Worm (Caenorhabditis elegans) whole organism, late embryonic: Measurements from ENCODE around the gene tag-267.
"Not testable (repeated sequence)": the region's sequence is repeated elsewhere in the genome, so short reads cannot be mapped to it uniquely, and the experiment has no call there.

ENCODE experiments used
- C38D4.7 ChIP-seq: fragments of 200-800 bp; sonication (Bioruptor generic); optimal IDR thresholded peaks from 2 replicates; lab custom pipeline; 2018; ENCODE audit warnings: mild to moderate bottlenecking, missing genetic modification characterization, moderate library complexity, missing compliant biosample characterization
- F13H6.1 ChIP-seq: sonication (generic microtip); optimal IDR thresholded peaks from 2 replicates; lab custom pipeline; 2016; ENCODE audit warnings: missing genetic modification characterization, missing compliant biosample characterization
- K02D7.2 ChIP-seq: sonication (generic microtip); optimal IDR thresholded peaks from 2 replicates; lab custom pipeline; 2017; ENCODE audit warnings: mild to moderate bottlenecking, missing genetic modification characterization, missing compliant biosample characterization
- T23F11.4 ChIP-seq: fragments of 200-800 bp; sonication (Bioruptor generic); optimal IDR thresholded peaks from 2 replicates; lab custom pipeline; 2018; ENCODE audit warnings: mild to moderate bottlenecking, missing genetic modification characterization, missing compliant biosample characterization
- Y22D7AL.16 ChIP-seq: sonication (generic microtip); optimal IDR thresholded peaks from 2 replicates; lab custom pipeline; 2016; ENCODE audit warnings: missing genetic modification characterization, missing compliant biosample characterization
- ama-1 ChIP-seq: fragments of 150-350 bp; optimal IDR thresholded peaks from 2 replicates; lab custom pipeline; 2014
- ceh-18 ChIP-seq: sonication (generic microtip); optimal IDR thresholded peaks from 2 replicates; lab custom pipeline; 2016; ENCODE audit warnings: missing genetic modification characterization, missing compliant biosample characterization
- ceh-2 ChIP-seq: sonication (generic microtip); optimal IDR thresholded peaks from 2 replicates; lab custom pipeline; 2016; ENCODE audit warnings: missing genotype, missing genetic modification characterization, missing compliant biosample characterization
- ceh-34 ChIP-seq: sonication (generic microtip); optimal IDR thresholded peaks from 2 replicates; lab custom pipeline; 2016; ENCODE audit warnings: mild to moderate bottlenecking, missing genetic modification characterization, missing compliant biosample characterization
- ceh-6 ChIP-seq: fragments of 200-800 bp; sonication (Bioruptor generic); optimal IDR thresholded peaks from 2 replicates; lab custom pipeline; 2018; ENCODE audit warnings: mild to moderate bottlenecking, missing genetic modification characterization, missing compliant biosample characterization
- dmd-4 ChIP-seq: sonication (generic microtip); optimal IDR thresholded peaks from 2 replicates; lab custom pipeline; 2016; ENCODE audit warnings: borderline replicate concordance, missing genetic modification characterization, missing compliant biosample characterization
- dve-1 ChIP-seq: sonication (generic microtip); optimal IDR thresholded peaks from 2 replicates; lab custom pipeline; 2017; ENCODE audit warnings: antibody characterized with exemption, mild to moderate bottlenecking, missing genetic modification characterization, missing compliant biosample characterization
- eyg-1 ChIP-seq: sonication (generic microtip); optimal IDR thresholded peaks from 2 replicates; lab custom pipeline; 2016; ENCODE audit warnings: missing genotype, missing genetic modification characterization, missing compliant biosample characterization
- fax-1 ChIP-seq: sonication (generic microtip); optimal IDR thresholded peaks from 2 replicates; lab custom pipeline; 2016; ENCODE audit warnings: missing genotype, missing genetic modification characterization, missing compliant biosample characterization
- fkh-10 ChIP-seq: fragments of 150-350 bp; optimal IDR thresholded peaks from 2 replicates; lab custom pipeline; 2014; ENCODE audit warnings: missing biosample characterization, missing genetic modification reagents, missing genetic modification characterization
- gmeb-2 ChIP-seq: sonication (generic microtip); optimal IDR thresholded peaks from 2 replicates; lab custom pipeline; 2016; ENCODE audit warnings: missing genetic modification characterization, inconsistent platforms, missing compliant biosample characterization
- lim-6 ChIP-seq: sonication (generic microtip); optimal IDR thresholded peaks from 2 replicates; lab custom pipeline; 2016; ENCODE audit warnings: missing genetic modification characterization, missing compliant biosample characterization
- lin-11 ChIP-seq: fragments of 200-800 bp; sonication (Bioruptor generic); optimal IDR thresholded peaks from 2 replicates; lab custom pipeline; 2018; ENCODE audit warnings: mild to moderate bottlenecking, missing genetic modification characterization, missing compliant biosample characterization
- madf-2 ChIP-seq: sonication (generic microtip); optimal IDR thresholded peaks from 2 replicates; lab custom pipeline; 2017; ENCODE audit warnings: missing genetic modification characterization, missing compliant biosample characterization
- nfya-1 ChIP-seq: sonication (generic microtip); optimal IDR thresholded peaks from 2 replicates; lab custom pipeline; 2017; ENCODE audit warnings: missing genetic modification characterization, mild to moderate bottlenecking, missing compliant biosample characterization, antibody characterized with exemption, moderate library complexity
- nhr-232 ChIP-seq: sonication (generic microtip); optimal IDR thresholded peaks from 2 replicates; lab custom pipeline; 2016; ENCODE audit warnings: missing genetic modification characterization, missing compliant biosample characterization
- npax-4 ChIP-seq: sonication (generic microtip); optimal IDR thresholded peaks from 2 replicates; lab custom pipeline; 2016; ENCODE audit warnings: missing genetic modification characterization, missing compliant biosample characterization
- pag-3 ChIP-seq: sonication (generic microtip); optimal IDR thresholded peaks from 2 replicates; lab custom pipeline; 2016; ENCODE audit warnings: missing compliant biosample characterization, missing genetic modification characterization, borderline replicate concordance
- pat-9 ChIP-seq: fragments of 200-800 bp; sonication (Bioruptor generic); optimal IDR thresholded peaks from 2 replicates; lab custom pipeline; 2018; ENCODE audit warnings: mild to moderate bottlenecking, missing genetic modification characterization, moderate library complexity, missing compliant biosample characterization
- sdc-2 ChIP-seq: sonication (generic microtip); optimal IDR thresholded peaks from 2 replicates; lab custom pipeline; 2016; ENCODE audit warnings: missing genotype, missing genetic modification characterization, missing compliant biosample characterization
- tbx-2 ChIP-seq: sonication (generic microtip); optimal IDR thresholded peaks from 2 replicates; lab custom pipeline; 2016; ENCODE audit warnings: missing genetic modification characterization, missing compliant biosample characterization
- ttx-3 ChIP-seq: sonication (generic microtip); optimal IDR thresholded peaks from 2 replicates; lab custom pipeline; 2016; ENCODE audit warnings: missing genetic modification reagents, missing genetic modification characterization, missing compliant biosample characterization
- unc-42 ChIP-seq: sonication (generic microtip); optimal IDR thresholded peaks from 2 replicates; lab custom pipeline; 2016; ENCODE audit warnings: missing genotype, missing genetic modification characterization, missing compliant biosample characterization
- unc-86 ChIP-seq: sonication (generic microtip); optimal IDR thresholded peaks from 2 replicates; lab custom pipeline; 2016; ENCODE audit warnings: missing genetic modification characterization, missing compliant biosample characterization

Gene tag-267

ce11 chrIII:675413-675812, 34.8 kb downstream of the tag-267 start:
- TF ChIP-seq unc-42 (tag; lab: Kevin White, UChicago) (peak; percentile 97), dmd-4 (no peak)

ce11 chrIII:675822-676221, 35.2 kb downstream of the tag-267 start, which contains the start of gene grk-2:
Gene grk-2, plus strand, starts transcription at chrIII:676122.
- no peak for TF ChIP-seq nfya-1 (tag; lab: Kevin White, UChicago)
- TF ChIP-seq C38D4.7 (GFP tag; lab: Kevin White, UChicago), result no peak

- TF ChIP-seq fkh-10, result no peak
- TF ChIP-seq pat-9 (tag; lab: Kevin White, UChicago), result no peak
- no peak for TF ChIP-seq eyg-1 (tag; lab: Kevin White, UChicago)
- no peak for TF ChIP-seq ceh-34 (tag; lab: Kevin White, UChicago)
- no peak for TF ChIP-seq C38D4.7 (GFP tag; lab: Kevin White, UChicago)
- no peak for TF ChIP-seq ama-1
- TF ChIP-seq unc-86 (tag; lab: Kevin White, UChicago), result no peak
- TF ChIP-seq Y22D7AL.16 (tag; lab: Kevin White, UChicago), result no peak
- TF ChIP-seq dve-1, result no peak
- TF ChIP-seq npax-4 (tag; lab: Kevin White, UChicago), result no peak
- TF ChIP-seq sdc-2, result no peak
- TF ChIP-seq tbx-2 (tag; lab: Kevin White, UChicago), result no peak
Observed at ce11 chrIII:683318-683717, 42.7 kb downstream of the tag-267 start, which contains the start of gene W02B3.4. Gene W02B3.4, minus strand, starts transcription at chrIII:683418.

- TF ChIP-seq ceh-2 (tag; lab: Kevin White, UChicago) (no peak), lim-6 (tag; lab: Kevin White, UChicago) (no peak), Y22D7AL.16 (tag; lab: Kevin White, UChicago) (no peak), madf-2 (tag; lab: Kevin White, UChicago) (no peak), C38D4.7 (GFP tag; lab: Kevin White, UChicago) (no peak), T23F11.4 (GFP tag; lab: Kevin White, UChicago) (no peak), eyg-1 (tag; lab: Kevin White, UChicago) (no peak), nhr-232 (tag; lab: Kevin White, UChicago) (no peak), nfya-1 (tag; lab: Kevin White, UChicago) (no peak), pag-3 (tag; lab: Kevin White, UChicago) (no peak), ceh-6 (GFP tag; lab: Kevin White, UChicago) (no peak), F13H6.1 (tag; lab: Kevin White, UChicago) (no peak), pat-9 (tag; lab: Kevin White, UChicago) (no peak), fax-1 (no peak), ttx-3 (tag; lab: Kevin White, UChicago) (no peak), K02D7.2 (tag; lab: Kevin White, UChicago) (no peak), gmeb-2 (tag; lab: Kevin White, UChicago) (no peak)
Observed at ce11 chrIII:688083-688482, 47.5 kb downstream of the tag-267 start.

- TF ChIP-seq lin-11 (tag; lab: Kevin White, UChicago); ama-1; ceh-18 (tag; lab: Kevin White, UChicago): not testable (repeated sequence)
- TF ChIP-seq, all 69 proteins: peak for 0; not testable (repeated sequence) for 69
Observed at ce11 chrIII:688869-689268, 48.3 kb downstream of the tag-267 start, which contains the start of gene elf-1. Gene elf-1, plus strand, starts transcription at chrIII:689169.
